Fruit fly (Drosophila melanogaster) whole organism, wandering third instar larva: ENCODE data around the gene Atg12.
A peak's percentile ranks its signal among the peaks of the same experiment; 100 is the strongest.

Source experiments
- CG32264 ChIP-seq: fragments of 200-800 bp; sonication (Bioruptor generic); optimal IDR thresholded peaks from 2 replicates; lab custom pipeline; 2016; ENCODE audit warnings: missing biosample characterization, missing genetic modification characterization
- CG9705 ChIP-seq: fragments of 200-800 bp; sonication (Bioruptor generic); optimal IDR thresholded peaks from 2 replicates; lab custom pipeline; 2018; ENCODE audit warnings: missing biosample characterization, mild to moderate bottlenecking, missing genetic modification characterization
- Dfd ChIP-seq: fragments of >200 bp; optimal IDR thresholded peaks from 2 replicates; lab custom pipeline; 2017; ENCODE audit warnings: missing biosample characterization, missing genetic modification characterization
- Dif ChIP-seq: fragments of 200-275, 200-300 bp; sonication (Bioruptor generic); optimal IDR thresholded peaks from 2 replicates; lab custom pipeline; 2018; ENCODE audit warnings: missing biosample characterization, missing genetic modification characterization; ENCODE audit not compliant: partially characterized antibody
- GATAd ChIP-seq: sonication (Bioruptor generic); optimal IDR thresholded peaks from 2 replicates; lab custom pipeline; 2016; ENCODE audit warnings: missing biosample characterization, missing genetic modification characterization
- HLH106 ChIP-seq: fragments of 200-800 bp; optimal IDR thresholded peaks from 3 replicates; lab custom pipeline; 2019; ENCODE audit warnings: missing biosample characterization, mild to moderate bottlenecking, missing genetic modification characterization, moderate library complexity
- Hnf4 ChIP-seq: fragments of 200-800 bp; sonication (Bioruptor generic); optimal IDR thresholded peaks from 2 replicates; lab custom pipeline; 2016; ENCODE audit warnings: missing biosample characterization, mild to moderate bottlenecking, missing genetic modification characterization
- Hr83 ChIP-seq: fragments of 200-300 bp; sonication (Bioruptor generic); optimal IDR thresholded peaks from 2 replicates; lab custom pipeline; 2016; ENCODE audit warnings: missing biosample characterization, mild to moderate bottlenecking, missing genetic modification characterization, moderate library complexity; ENCODE audit not compliant: poor library complexity, severe bottlenecking
- Jra ChIP-seq: sonication (Bioruptor generic); optimal IDR thresholded peaks from 2 replicates; lab custom pipeline; 2016; ENCODE audit warnings: missing biosample characterization, missing genetic modification characterization
- Mio ChIP-seq: sonication (Bioruptor generic); optimal IDR thresholded peaks from 2 replicates; lab custom pipeline; 2016; ENCODE audit warnings: missing biosample characterization, missing genetic modification characterization
- Myc ChIP-seq: fragments of >200 bp; optimal IDR thresholded peaks from 2 replicates; lab custom pipeline; 2017
- N ChIP-seq: fragments of >200 bp; optimal IDR thresholded peaks from 2 replicates; lab custom pipeline; 2018; ENCODE audit warnings: missing biosample characterization, missing external identifiers, missing genetic modification characterization
- OdsH ChIP-seq: fragments of 200-800 bp; sonication (Bioruptor generic); optimal IDR thresholded peaks from 2 replicates; lab custom pipeline; 2016; ENCODE audit warnings: missing biosample characterization, mild to moderate bottlenecking, missing genetic modification characterization
- Rel ChIP-seq, 2 experiments: fragments of 200-800 bp; sonication (Bioruptor generic) in 1 of 2; optimal IDR thresholded peaks; 2 replicates in 1 of 2; 3 replicates in 1 of 2; lab custom pipeline; 2016 to 2019; ENCODE audit warnings: mild to moderate bottlenecking in 2 of 2, missing biosample characterization in 2 of 2, missing genetic modification characterization in 2 of 2, moderate library complexity in 1 of 2
- Sp1 ChIP-seq: fragments of 200-800 bp; sonication (Bioruptor generic); optimal IDR thresholded peaks from 3 replicates; lab custom pipeline; 2019; ENCODE audit warnings: missing biosample characterization, mild to moderate bottlenecking, missing genetic modification characterization, moderate library complexity
- Vsx2 ChIP-seq: fragments of 200-300, 225-300 bp; sonication (Bioruptor generic); optimal IDR thresholded peaks from 2 replicates; lab custom pipeline; 2018; ENCODE audit warnings: missing biosample characterization, missing genetic modification characterization; ENCODE audit not compliant: partially characterized antibody
- br ChIP-seq: fragments of 200-800 bp; sonication (Bioruptor generic); optimal IDR thresholded peaks from 2 replicates; lab custom pipeline; 2016; ENCODE audit warnings: missing biosample characterization, missing genetic modification characterization
- dl ChIP-seq, 2 experiments: fragments of 175-275, 200-275 bp in 1 of 2; fragments of 200-275 bp in 1 of 2; sonication (Bioruptor generic); optimal IDR thresholded peaks; lab custom pipeline; 2018; ENCODE audit warnings: mild to moderate bottlenecking in 2 of 2, missing biosample characterization in 2 of 2, missing genetic modification characterization in 2 of 2, moderate library complexity in 2 of 2; ENCODE audit not compliant: partially characterized antibody in 2 of 2, insufficient read depth in 1 of 2
- dmrt93B ChIP-seq: fragments of 200-800 bp; sonication (Bioruptor generic); optimal IDR thresholded peaks from 2 replicates; lab custom pipeline; 2018; ENCODE audit warnings: missing biosample characterization, mild to moderate bottlenecking, missing genetic modification characterization
- ey ChIP-seq: fragments of 200-800 bp; sonication (Bioruptor generic); optimal IDR thresholded peaks from 2 replicates; lab custom pipeline; 2016; ENCODE audit warnings: missing biosample characterization, missing genetic modification characterization
- foxo ChIP-seq, 2 experiments: fragments of 200-800 bp; sonication (Bioruptor generic); optimal IDR thresholded peaks; 2 replicates in 1 of 2; 3 replicates in 1 of 2; lab custom pipeline; 2016 to 2017; ENCODE audit warnings: missing biosample characterization in 2 of 2, missing genetic modification characterization in 2 of 2
- fru ChIP-seq: fragments of 200-800 bp; sonication (Bioruptor generic); optimal IDR thresholded peaks from 3 replicates; lab custom pipeline; 2016; ENCODE audit warnings: missing biosample characterization, mild to moderate bottlenecking, missing genetic modification characterization
- jim ChIP-seq: fragments of 175-275, 200-325 bp; sonication (Bioruptor generic); optimal IDR thresholded peaks from 2 replicates; lab custom pipeline; 2016; ENCODE audit warnings: missing biosample characterization, mild to moderate bottlenecking, missing genetic modification characterization
- pan ChIP-seq: fragments of >200 bp; optimal IDR thresholded peaks from 2 replicates; lab custom pipeline; 2017
- psq ChIP-seq: fragments of 200-800 bp; sonication (Bioruptor generic); optimal IDR thresholded peaks from 3 replicates; lab custom pipeline; 2017; ENCODE audit warnings: missing biosample characterization, mild to moderate bottlenecking, missing genetic modification characterization, moderate library complexity
- sv ChIP-seq: fragments of 200-800 bp; sonication (Bioruptor generic); optimal IDR thresholded peaks from 3 replicates; lab custom pipeline; 2016; ENCODE audit warnings: missing biosample characterization, missing genetic modification characterization
- usp ChIP-seq: fragments of >200 bp; optimal IDR thresholded peaks from 2 replicates; lab custom pipeline; 2017; ENCODE audit warnings: missing biosample characterization, missing genetic modification characterization
- woc ChIP-seq: sonication (Bioruptor generic); optimal IDR thresholded peaks from 2 replicates; lab custom pipeline; 2016; ENCODE audit warnings: missing biosample characterization, mild to moderate bottlenecking, missing genetic modification characterization

Gene Atg12

DNA sequence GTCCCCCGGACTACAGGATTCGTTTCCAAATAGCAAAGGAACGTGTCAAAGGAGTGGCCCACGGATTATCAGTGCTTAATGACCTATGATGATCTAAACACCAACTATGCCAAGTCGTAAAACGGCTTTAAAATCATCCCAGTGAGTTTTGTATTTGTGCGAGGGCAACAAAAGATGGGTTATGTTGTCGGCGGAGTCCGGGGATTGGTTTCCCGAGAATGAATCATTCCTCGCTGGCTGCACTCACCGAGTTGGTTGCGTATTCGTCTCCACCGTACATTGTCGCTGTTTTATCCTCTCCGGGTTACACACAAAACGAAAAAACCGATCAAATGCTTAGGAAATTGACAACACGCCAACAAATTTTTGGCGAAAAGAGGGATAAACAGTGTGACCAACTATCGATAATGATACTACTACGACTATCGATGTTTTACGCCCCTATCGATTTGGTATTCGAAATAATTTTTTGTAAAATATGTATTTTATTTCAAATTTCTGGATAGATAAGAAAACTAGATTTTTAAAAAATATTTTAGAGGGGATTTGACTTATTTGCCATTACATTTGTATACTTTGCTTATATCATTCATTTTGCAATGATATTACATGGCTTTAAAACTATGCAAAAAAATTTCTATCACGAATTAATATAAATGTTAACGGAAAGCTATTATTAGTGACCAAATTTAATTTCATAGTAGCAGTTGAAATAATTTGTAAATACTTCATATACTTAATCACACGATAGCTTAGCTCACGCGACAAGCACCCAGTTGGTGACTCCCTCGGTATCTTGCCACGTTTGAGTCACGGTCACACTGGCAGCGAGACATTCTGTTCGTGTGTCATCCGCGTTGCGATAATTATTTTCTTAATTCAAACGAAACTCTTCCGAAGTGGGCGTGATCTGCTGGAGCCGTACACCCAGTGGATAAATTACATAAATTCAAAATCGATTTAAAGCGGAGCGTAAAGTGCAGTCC lies 9.2 kb downstream of the Atg12 start, which contains the start of the genes eIF3l and Nrx-IV:
TSS of gene eIF3l (minus strand) at position 389 of the 986 bp plus-strand sequence.
TSS of gene Nrx-IV (plus strand) at position 811 of the 986 bp plus-strand sequence.
- no peak for TF ChIP-seq N (GFP tag; lab: Kevin White, UChicago)
- TF ChIP-seq dmrt93B (GFP tag; lab: Kevin White, UChicago): no peak
- no peak for TF ChIP-seq sv (GFP tag; lab: Kevin White, UChicago)
- no peak for TF ChIP-seq psq (GFP tag; lab: Kevin White, UChicago)
- TF ChIP-seq Jra (GFP tag; lab: Kevin White, UChicago): no peak
- TF ChIP-seq dl (GFP tag; optimal IDR thresholded peaks at IDR 0.05; lab: Kevin White, UChicago; ENCODE audit: insufficient read depth in 1 of 2, partially characterized antibody in 2 of 2): no peak
- no peak for TF ChIP-seq Mio (GFP tag; lab: Kevin White, UChicago)
- TF ChIP-seq CG9705 (GFP tag; lab: Kevin White, UChicago): no peak
- TF ChIP-seq pan (lab: Kevin White, UChicago): no peak
- no peak for TF ChIP-seq usp
- no peak for TF ChIP-seq GATAd
- TF ChIP-seq woc (GFP tag; lab: Kevin White, UChicago): peak; percentile 62
- no peak for TF ChIP-seq Rel (GFP tag; optimal IDR thresholded peaks at IDR 0.05; lab: Kevin White, UChicago)
- TF ChIP-seq Rel (tag; optimal IDR thresholded peaks at IDR 0.05; lab: Kevin White, UChicago): peak; percentile 73

DNA sequence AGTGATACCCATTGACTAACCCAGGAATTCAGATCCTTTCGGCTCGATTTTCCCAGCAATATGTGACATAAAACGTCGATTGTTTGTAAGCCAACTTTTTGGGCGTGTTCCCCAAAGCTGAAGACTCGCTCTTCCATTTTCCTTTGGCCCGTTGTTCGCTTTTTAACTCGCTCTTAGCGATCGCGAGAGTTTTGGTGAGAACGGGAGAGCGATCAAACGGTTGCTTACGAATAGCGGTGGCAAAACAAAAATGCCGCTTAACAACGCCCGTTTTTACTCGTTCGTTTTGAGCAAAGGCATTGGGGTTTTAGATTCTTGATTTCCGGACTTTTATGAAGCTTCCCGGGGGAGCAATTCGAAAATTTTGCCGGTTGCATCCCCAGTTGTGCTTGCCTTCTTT lies 10.2 kb downstream of the Atg12 start:
- TF ChIP-seq psq (GFP tag; lab: Kevin White, UChicago) (peak; percentile 80), dl (GFP tag; optimal IDR thresholded peaks at IDR 0.05; lab: Kevin White, UChicago; ENCODE audit: insufficient read depth in 1 of 2, partially characterized antibody in 2 of 2) (no peak), fru (no peak), N (GFP tag; lab: Kevin White, UChicago) (no peak), pan (lab: Kevin White, UChicago) (no peak), jim (GFP tag; lab: Kevin White, UChicago) (no peak), Dif (GFP tag; lab: Kevin White, UChicago) (no peak)

- no peak for TF ChIP-seq Rel (GFP tag; optimal IDR thresholded peaks at IDR 0.05; lab: Kevin White, UChicago)
- peak; percentile 82 for TF ChIP-seq Rel (tag; optimal IDR thresholded peaks at IDR 0.05; lab: Kevin White, UChicago)
- no peak for TF ChIP-seq Jra (GFP tag; lab: Kevin White, UChicago)
Measured at dm6 chr3L:12149024-12149423, 12.3 kb downstream of the Atg12 start, which contains the start of gene CG32099. CG32099 (plus strand) TSS chr3L:12149273.

- no peak for TF ChIP-seq usp
- no peak for TF ChIP-seq psq (GFP tag; lab: Kevin White, UChicago)
- TF ChIP-seq, all 38 proteins: peak for 0
Measured at dm6 chr3L:12162156-12162682, 25.5 kb downstream of the Atg12 start.

- no peak for TF ChIP-seq Mio (GFP tag; lab: Kevin White, UChicago)
- TF ChIP-seq Hnf4 (GFP tag; lab: Kevin White, UChicago): no peak
- TF ChIP-seq Myc (lab: Kevin White, UChicago): no peak
- TF ChIP-seq Dfd (GFP tag; lab: Kevin White, UChicago): no peak
- TF ChIP-seq HLH106: no peak
- TF ChIP-seq Vsx2 (GFP tag; lab: Kevin White, UChicago): no peak
- no peak for TF ChIP-seq N (GFP tag; lab: Kevin White, UChicago)
- no peak for TF ChIP-seq Hr83
- TF ChIP-seq Jra (GFP tag; lab: Kevin White, UChicago): no peak
- TF ChIP-seq br (GFP tag; lab: Kevin White, UChicago): no peak
- no peak for TF ChIP-seq fru
- TF ChIP-seq OdsH (GFP tag; lab: Kevin White, UChicago): no peak
Measured at dm6 chr3L:12163082-12163481, 26.3 kb downstream of the Atg12 start.

DNA sequence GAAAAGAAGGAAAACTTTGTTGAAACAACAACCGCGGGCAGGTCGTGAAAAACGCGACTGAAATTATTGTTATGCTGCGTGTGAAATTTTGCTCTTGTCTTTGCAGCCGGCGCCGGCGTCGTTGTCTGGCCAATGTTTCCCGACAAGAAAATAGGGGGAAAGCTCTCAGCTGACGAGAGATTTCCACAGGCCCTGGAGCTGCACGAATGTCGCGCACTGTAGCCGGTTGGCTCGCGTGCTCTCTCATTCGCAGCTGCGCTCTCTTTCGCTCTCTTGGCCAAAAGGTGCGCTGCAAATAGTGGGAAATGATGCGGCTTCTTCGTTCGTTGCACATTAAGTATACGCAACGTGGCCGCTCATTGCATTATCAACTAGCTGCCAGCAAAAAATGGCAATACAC lies 26.9 kb downstream of the Atg12 start, which contains the start of gene CG9760:
TSS of gene CG9760 (minus strand) at position 43 of the 400 bp plus-strand sequence.
- TF ChIP-seq CG32264 (GFP tag; lab: Kevin White, UChicago): no peak
- no peak for TF ChIP-seq Rel (GFP tag; optimal IDR thresholded peaks at IDR 0.05; lab: Kevin White, UChicago)
- no peak for TF ChIP-seq Rel (tag; optimal IDR thresholded peaks at IDR 0.05; lab: Kevin White, UChicago)
- TF ChIP-seq Hr83: no peak
- no peak for TF ChIP-seq OdsH (GFP tag; lab: Kevin White, UChicago)
- no peak for TF ChIP-seq foxo (GFP tag; optimal IDR thresholded peaks at IDR 0.05; lab: Kevin White, UChicago)
- no peak for TF ChIP-seq Sp1 (GFP tag; lab: Kevin White, UChicago)
- no peak for TF ChIP-seq ey (GFP tag; lab: Kevin White, UChicago)
- TF ChIP-seq Myc (lab: Kevin White, UChicago): no peak
- no peak for TF ChIP-seq Hnf4 (GFP tag; lab: Kevin White, UChicago)
